Worm (Caenorhabditis elegans): ENCODE data around the gene C02F5.2.

The C02F5.2 gene

DNA sequence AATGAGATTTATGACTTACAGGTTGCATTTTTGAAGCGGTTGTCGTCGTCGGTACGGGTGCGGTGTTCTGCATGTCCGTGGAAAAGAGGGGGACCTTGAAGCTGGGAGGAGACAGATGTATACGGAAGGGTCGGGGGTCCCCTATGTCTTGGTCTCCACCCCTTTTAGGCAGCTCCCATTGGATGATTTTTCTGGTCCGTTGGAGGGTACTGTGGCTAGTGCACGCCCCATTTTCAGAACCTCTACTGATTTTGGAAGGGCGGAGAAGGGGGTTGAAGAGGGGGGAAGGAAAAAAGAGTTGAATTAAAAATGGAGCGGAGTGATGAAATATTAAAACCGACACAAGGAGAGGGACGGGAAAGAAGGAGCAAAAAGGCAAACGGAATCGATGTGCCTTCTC, 33.2 kb upstream of the C02F5.2 start, which contains the start of gene unc-86:
TSS of gene unc-86 (minus strand) at position 113 of the 400 bp plus-strand sequence.
- TF ChIP-seq nhr-232 (tag; optimal IDR thresholded peaks at IDR 0.05) (no peak), unc-86 (tag; optimal IDR thresholded peaks at IDR 0.05) (peak; percentile 25), ceh-31 (tag; optimal IDR thresholded peaks at IDR 0.05) (peak; percentile 53), nfya-1 (tag; optimal IDR thresholded peaks at IDR 0.05) (peak; percentile 64)

DNA sequence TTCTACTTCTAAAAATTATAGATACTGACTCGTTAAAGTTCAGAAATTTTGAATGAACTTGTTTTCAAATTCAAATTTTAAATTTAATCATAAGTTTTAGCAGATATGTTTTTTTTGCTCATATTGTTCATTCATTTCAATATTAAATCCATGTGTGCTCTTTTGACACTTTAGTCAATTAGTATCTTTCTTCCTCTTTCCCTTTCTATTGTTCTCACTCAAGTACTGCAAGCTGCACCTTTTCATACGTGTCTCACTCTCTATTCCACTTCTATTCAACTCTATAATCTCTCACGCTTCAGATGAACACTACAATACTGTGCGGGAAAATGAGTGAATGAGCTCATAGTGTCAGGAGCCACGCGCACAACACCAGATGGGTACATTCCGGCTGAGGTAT, 31.5 kb upstream of the C02F5.2 start, which contains the start of gene C30A5.16:
TSS of gene C30A5.16 (plus strand) at position 301 of the 400 bp plus-strand sequence.
- peak; percentile 75 for TF ChIP-seq ceh-31 (tag; optimal IDR thresholded peaks at IDR 0.05)
- TF ChIP-seq fax-1 (tag; optimal IDR thresholded peaks at IDR 0.05), result no peak
- TF ChIP-seq sox-2 (GFP tag; IDR thresholded peaks at IDR 0.05), result peak; percentile 24
- TF ChIP-seq tbx-7 (tag; optimal IDR thresholded peaks at IDR 0.05), result no peak

DNA sequence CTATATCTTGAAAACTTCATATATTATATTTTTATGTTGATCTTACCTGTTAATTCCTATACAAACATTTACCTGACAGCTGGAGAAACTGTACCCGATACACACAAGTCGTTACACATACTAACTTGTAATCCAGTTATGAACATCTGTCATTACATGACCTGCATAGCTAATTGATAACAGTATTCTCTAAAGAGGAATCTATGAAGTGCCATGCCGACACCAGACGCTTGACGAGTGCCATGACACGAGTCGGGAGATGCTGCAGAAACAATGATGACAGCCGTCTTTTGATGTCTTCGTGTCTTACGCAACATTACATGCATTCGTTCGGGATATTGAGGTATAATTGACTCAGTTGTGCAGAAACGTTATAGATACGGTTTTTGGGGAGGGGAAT, 29.3 kb upstream of the C02F5.2 start:
- TF ChIP-seq ama-1 (optimal IDR thresholded peaks at IDR 0.05) (no peak), ceh-30 (tag; optimal IDR thresholded peaks at IDR 0.05) (no peak), T23F11.4 (GFP tag; optimal IDR thresholded peaks at IDR 0.05) (no peak), unc-42 (tag; optimal IDR thresholded peaks at IDR 0.05) (no peak), ets-4 (tag; optimal IDR thresholded peaks at IDR 0.05) (no peak), unc-86 (tag; optimal IDR thresholded peaks at IDR 0.05) (peak; percentile 38)

DNA sequence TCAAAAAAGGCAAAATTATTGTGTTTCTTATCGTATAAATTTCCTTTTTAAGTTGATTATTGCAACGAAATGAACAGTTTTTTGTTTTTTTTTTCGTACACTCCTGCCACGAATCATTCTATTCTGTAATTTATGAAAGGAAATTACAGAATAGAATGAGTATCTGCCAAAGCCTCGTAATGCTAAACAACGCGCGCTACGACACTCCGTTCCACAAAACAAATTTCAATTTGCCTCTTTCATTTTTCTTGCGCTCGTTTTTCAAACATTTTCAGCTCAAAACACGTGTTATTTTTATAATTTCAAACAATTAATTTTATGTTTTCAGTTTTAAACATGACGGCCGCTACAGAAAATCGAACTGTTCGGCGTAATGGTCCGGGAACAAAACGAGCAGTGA, 24.6 kb upstream of the C02F5.2 start, which contains the start of gene mob-4:
TSS of gene mob-4 (plus strand) at position 329 of the 400 bp plus-strand sequence.
- TF ChIP-seq hlh-13 (GFP tag; optimal IDR thresholded peaks at IDR 0.05) (no peak), ets-4 (tag; optimal IDR thresholded peaks at IDR 0.05) (no peak), syd-9 (tag; optimal IDR thresholded peaks at IDR 0.05) (no peak), unc-3 (GFP tag; conservative IDR thresholded peaks at IDR 0.05) (no peak), unc-3 (tag; optimal IDR thresholded peaks at IDR 0.05) (no peak), rnt-1 (tag; optimal IDR thresholded peaks at IDR 0.05) (no peak), pat-9 (tag; optimal IDR thresholded peaks at IDR 0.05) (no peak), ceh-22 (tag; optimal IDR thresholded peaks at IDR 0.05) (no peak), ref-2 (tag; optimal IDR thresholded peaks at IDR 0.05) (no peak), ceh-48 (tag; optimal IDR thresholded peaks at IDR 0.05) (no peak), nhr-11 (tag; optimal IDR thresholded peaks at IDR 0.05) (no peak), sox-4 (tag; optimal IDR thresholded peaks at IDR 0.05) (no peak)

DNA sequence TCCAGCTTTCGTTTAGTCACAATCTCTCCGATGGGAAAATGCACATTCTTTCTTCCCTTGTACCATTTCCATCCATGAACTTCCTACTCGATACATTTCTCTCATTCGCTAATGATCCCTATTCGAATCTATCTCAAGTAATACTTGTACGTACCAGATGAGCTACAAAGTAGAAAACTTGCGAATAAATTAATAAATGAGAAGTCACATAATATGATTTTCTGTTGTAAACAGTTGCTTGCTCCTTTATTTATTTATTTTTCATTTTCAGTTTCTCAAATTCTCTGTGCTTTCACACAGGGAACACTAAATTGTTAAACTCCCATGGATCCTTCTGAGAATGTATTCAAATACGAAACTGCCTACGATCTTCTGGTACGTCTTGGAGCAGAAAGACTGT, 23.2 kb upstream of the C02F5.2 start, which contains the start of gene rfs-1:
TSS of gene rfs-1 (plus strand) at position 301 of the 400 bp plus-strand sequence.
- TF ChIP-seq ceh-9 (tag; optimal IDR thresholded peaks at IDR 0.05) (no peak), syd-9 (tag; optimal IDR thresholded peaks at IDR 0.05) (no peak), nhr-11 (tag; optimal IDR thresholded peaks at IDR 0.05) (no peak), ets-4 (tag; optimal IDR thresholded peaks at IDR 0.05) (no peak), hlh-30 (tag; optimal IDR thresholded peaks at IDR 0.05; ENCODE audit: insufficient read depth) (no peak), hlh-13 (GFP tag; optimal IDR thresholded peaks at IDR 0.05) (no peak), dmd-4 (tag; optimal IDR thresholded peaks at IDR 0.05; ENCODE audit: borderline replicate concordance) (no peak), ceh-2 (tag; optimal IDR thresholded peaks at IDR 0.05) (no peak), ceh-18 (tag; optimal IDR thresholded peaks at IDR 0.05) (no peak), ama-1 (optimal IDR thresholded peaks at IDR 0.05) (no peak), pqm-1 (tag; optimal IDR thresholded peaks at IDR 0.05) (no peak), C08G9.2 (tag; optimal IDR thresholded peaks at IDR 0.05) (no peak), fkh-10 (GFP tag; optimal IDR thresholded peaks at IDR 0.05) (no peak), pros-1 (tag; optimal IDR thresholded peaks at IDR 0.05) (no peak), mec-3 (tag; optimal IDR thresholded peaks at IDR 0.05; ENCODE audit: borderline replicate concordance) (no peak), pag-3 (tag; optimal IDR thresholded peaks at IDR 0.05; ENCODE audit: borderline replicate concordance) (no peak), ceh-31 (tag; optimal IDR thresholded peaks at IDR 0.05) (no peak), T23F11.4 (GFP tag; optimal IDR thresholded peaks at IDR 0.05) (no peak), nhr-232 (tag; optimal IDR thresholded peaks at IDR 0.05) (no peak), nfya-1 (tag; optimal IDR thresholded peaks at IDR 0.05) (no peak)

All from whole organism, late embryonic.